Worm (Caenorhabditis elegans) whole organism, L3 larva: Measurements from ENCODE around the gene mltn-9.

Experiments used
- ceh-28 ChIP-seq: fragments of 150-350 bp; optimal IDR thresholded peaks from 2 replicates; lab custom pipeline; 2014; ENCODE audit warnings: missing biosample characterization, missing genetic modification reagents, missing genetic modification characterization
- ceh-9 ChIP-seq: sonication (generic microtip); optimal IDR thresholded peaks from 2 replicates; lab custom pipeline; 2018; ENCODE audit warnings: missing biosample characterization, missing genetic modification characterization
- elt-1 ChIP-seq: fragments of 150-350 bp; optimal IDR thresholded peaks from 2 replicates; lab custom pipeline; 2014; ENCODE audit warnings: missing biosample characterization, missing genetic modification characterization
- elt-2 ChIP-seq: sonication (generic microtip); optimal IDR thresholded peaks from 2 replicates; lab custom pipeline; 2016; ENCODE audit warnings: missing genetic modification reagents, mild to moderate bottlenecking, missing genetic modification characterization, missing compliant biosample characterization
- lin-39 ChIP-seq: fragments of 150-350 bp; optimal IDR thresholded peaks from 2 replicates; lab custom pipeline; 2018; ENCODE audit warnings: missing biosample characterization, missing genetic modification reagents, missing genetic modification characterization
- mml-1 ChIP-seq: fragments of 150-350 bp; sonication (generic microtip); optimal IDR thresholded peaks from 3 replicates; lab custom pipeline; 2014; ENCODE audit warnings: missing biosample characterization, missing genetic modification characterization
- nhr-11 ChIP-seq: fragments of 150-350 bp; optimal IDR thresholded peaks from 2 replicates; lab custom pipeline; 2014; ENCODE audit warnings: missing biosample characterization, missing genetic modification characterization
- nhr-76 ChIP-seq: fragments of 150-350 bp; sonication (generic microtip); optimal IDR thresholded peaks from 5 replicates; lab custom pipeline; 2014; ENCODE audit warnings: missing biosample characterization, missing genetic modification characterization
- pha-4 ChIP-seq: fragments of 150-350 bp; optimal IDR thresholded peaks from 2 replicates; lab custom pipeline; 2014; ENCODE audit warnings: missing biosample characterization, missing genetic modification reagents, missing genetic modification characterization
- pqm-1 ChIP-seq: fragments of 150-350 bp; optimal IDR thresholded peaks from 2 replicates; lab custom pipeline; 2017; ENCODE audit warnings: missing biosample characterization, missing genetic modification characterization, inconsistent platforms
- skn-1 ChIP-seq: fragments of 150-350 bp; optimal IDR thresholded peaks from 2 replicates; lab custom pipeline; 2014; ENCODE audit warnings: missing biosample characterization, missing genetic modification characterization
- zag-1 ChIP-seq: fragments of 150-350 bp; optimal IDR thresholded peaks from 2 replicates; lab custom pipeline; 2014; ENCODE audit warnings: missing biosample characterization, missing genetic modification characterization
- ztf-11 ChIP-seq: fragments of 150-350 bp; optimal IDR thresholded peaks from 2 replicates; lab custom pipeline; 2014; ENCODE audit warnings: missing biosample characterization, missing genetic modification characterization
- ztf-4 ChIP-seq: fragments of 150-350 bp; optimal IDR thresholded peaks from 2 replicates; lab custom pipeline; 2014; ENCODE audit warnings: missing biosample characterization, missing genetic modification characterization

ce11 chrII:14636737-14637136 lies 20.9 kb downstream of the mltn-9 start, which contains the start of gene sre-13:
- TF ChIP-seq nhr-76 (tag; lab: Kevin White, UChicago) = no peak
- TF ChIP-seq pqm-1 (tag; lab: Kevin White, UChicago) = no peak
- no peak for TF ChIP-seq skn-1 (tag; lab: Kevin White, UChicago)
- TF ChIP-seq mml-1 (tag; lab: Kevin White, UChicago) = no peak
- no peak for TF ChIP-seq ztf-4 (tag; lab: Kevin White, UChicago)
- TF ChIP-seq ceh-9 (tag; lab: Kevin White, UChicago) = no peak
- TF ChIP-seq pha-4 (tag; lab: Kevin White, UChicago) = no peak
- no peak for TF ChIP-seq nhr-11 (tag; lab: Kevin White, UChicago)
- TF ChIP-seq lin-39 (tag; lab: Kevin White, UChicago) = no peak
- no peak for TF ChIP-seq elt-1
- TF ChIP-seq ceh-28 = no peak
- no peak for TF ChIP-seq ztf-11 (tag; lab: Kevin White, UChicago)
- no peak for TF ChIP-seq zag-1 (tag; lab: Kevin White, UChicago)
- no peak for TF ChIP-seq elt-2 (tag; lab: Kevin White, UChicago)
